Worm (Caenorhabditis elegans) whole organism, late embryonic: Measurements from ENCODE around the gene C17G1.2.

Source experiments
- K09A11.1 ChIP-seq: sonication (generic microtip); optimal IDR thresholded peaks from 2 replicates; lab custom pipeline; 2017; ENCODE audit warnings: antibody characterized with exemption, mild to moderate bottlenecking, missing genetic modification characterization, missing compliant biosample characterization; ENCODE audit not compliant: insufficient read depth
- ama-1 ChIP-seq: fragments of 150-350 bp; optimal IDR thresholded peaks from 2 replicates; lab custom pipeline; 2014
- ceh-31 ChIP-seq: sonication (generic microtip); optimal IDR thresholded peaks from 2 replicates; lab custom pipeline; 2016; ENCODE audit warnings: missing genetic modification characterization, missing compliant biosample characterization
- ets-4 ChIP-seq: sonication (generic microtip); optimal IDR thresholded peaks from 2 replicates; lab custom pipeline; 2016; ENCODE audit warnings: missing genetic modification characterization, missing compliant biosample characterization
- hlh-6 ChIP-seq: sonication (generic microtip); optimal IDR thresholded peaks from 2 replicates; lab custom pipeline; 2016; ENCODE audit warnings: missing genotype, missing genetic modification characterization, missing compliant biosample characterization
- pha-2 ChIP-seq: sonication (generic microtip); optimal IDR thresholded peaks from 2 replicates; lab custom pipeline; 2017; ENCODE audit warnings: mild to moderate bottlenecking, missing genetic modification characterization, missing compliant biosample characterization
- tbx-7 ChIP-seq: sonication (generic microtip); optimal IDR thresholded peaks from 2 replicates; lab custom pipeline; 2016; ENCODE audit warnings: missing genotype, missing genetic modification characterization, missing compliant biosample characterization
- unc-42 ChIP-seq: sonication (generic microtip); optimal IDR thresholded peaks from 2 replicates; lab custom pipeline; 2016; ENCODE audit warnings: missing genotype, missing genetic modification characterization, missing compliant biosample characterization
- unc-86 ChIP-seq: sonication (generic microtip); optimal IDR thresholded peaks from 2 replicates; lab custom pipeline; 2016; ENCODE audit warnings: missing genetic modification characterization, missing compliant biosample characterization

DNA sequence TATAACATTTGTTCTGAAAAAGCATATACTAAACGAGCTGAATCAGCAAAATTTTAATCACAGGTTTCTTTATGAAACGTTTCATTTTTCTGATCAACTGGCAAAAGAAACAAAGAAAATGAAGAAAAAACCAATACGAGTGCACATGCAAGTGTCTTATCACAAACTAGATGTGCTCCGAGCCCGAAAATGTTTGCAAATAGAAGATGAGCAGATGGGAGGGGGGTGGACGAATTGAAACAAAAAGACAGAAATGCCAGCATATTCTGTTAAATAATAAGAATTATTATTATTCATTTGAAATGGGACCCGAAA, 12.6 kb downstream of the C17G1.2 start:
- TF ChIP-seq ets-4 (tag; lab: Kevin White, UChicago) (no peak), ama-1 (no peak), ceh-31 (tag; lab: Kevin White, UChicago) (no peak), tbx-7 (tag; lab: Kevin White, UChicago) (no peak), unc-86 (no peak), unc-42 (tag; lab: Kevin White, UChicago) (no peak), K09A11.1 (no peak), pha-2 (tag; lab: Kevin White, UChicago) (no peak), hlh-6 (tag; lab: Kevin White, UChicago) (no peak)
